Worm (Caenorhabditis elegans): ENCODE measurements around the gene tex-2.
A peak's percentile ranks its signal among the peaks of the same experiment; 100 is the strongest.

The tex-2 gene

ce11 chrII:5873564-5874070, at the start of gene tex-2 (continued):
- TF ChIP-seq hlh-30 (tag; optimal IDR thresholded peaks at IDR 0.05; ENCODE audit: insufficient read depth) (peak; percentile 19), T20F7.1 (GFP tag; optimal IDR thresholded peaks at IDR 0.05) (peak; percentile 68), lin-15B (tag; optimal IDR thresholded peaks at IDR 0.05) (no peak), F26F4.8 (GFP tag; conservative IDR thresholded peaks at IDR 0.05) (no peak), mxl-3 (GFP tag; optimal IDR thresholded peaks at IDR 0.05) (no peak), daf-12 (tag; optimal IDR thresholded peaks at IDR 0.05) (no peak), ceh-44 (GFP tag; IDR thresholded peaks at IDR 0.05) (no peak), zfp-3 (GFP tag; conservative IDR thresholded peaks at IDR 0.05) (no peak), egl-43 (GFP tag; IDR thresholded peaks at IDR 0.05) (no peak), jun-1 (tag; optimal IDR thresholded peaks at IDR 0.05) (no peak), Y5F2A.4 (GFP tag; optimal IDR thresholded peaks at IDR 0.05) (no peak), cey-2 (tag; optimal IDR thresholded peaks at IDR 0.05; ENCODE audit: borderline replicate concordance, insufficient read depth) (no peak), fkh-10 (GFP tag; optimal IDR thresholded peaks at IDR 0.05) (peak; percentile 43), hmg-1.1 (GFP tag; IDR thresholded peaks at IDR 0.05) (0 out of 2 replicates have a peak, but pooled peaks have one; percentile 8), mdt-29 (GFP tag; IDR thresholded peaks at IDR 0.05) (no peak), madf-5 (GFP tag; IDR thresholded peaks at IDR 0.05) (no peak), F37D6.2 (tag; optimal IDR thresholded peaks at IDR 0.05) (peak; percentile 17), unc-39 (tag; optimal IDR thresholded peaks at IDR 0.05) (no peak), mdl-1 (tag; optimal IDR thresholded peaks at IDR 0.05) (peak in 1 of 2 experiments; percentile 24), nhr-28 (tag; optimal IDR thresholded peaks at IDR 0.05) (peak; percentile 90), snpc-1.2 (GFP tag; IDR thresholded peaks at IDR 0.05) (no peak), lir-3 (tag; optimal IDR thresholded peaks at IDR 0.05) (no peak), ctbp-1 (GFP tag; IDR thresholded peaks at IDR 0.05) (no peak), nhr-6 (tag; optimal IDR thresholded peaks at IDR 0.05) (no peak), ces-1 (GFP tag; optimal IDR thresholded peaks at IDR 0.05) (no peak), pqm-1 (tag; optimal IDR thresholded peaks at IDR 0.05) (peak; percentile 26), rbr-2 (tag; optimal IDR thresholded peaks at IDR 0.05) (no peak), dpl-1 (GFP tag; optimal IDR thresholded peaks at IDR 0.05) (peak; percentile 2), ceh-82 (tag; optimal IDR thresholded peaks at IDR 0.05) (no peak), ceh-32 (tag; optimal IDR thresholded peaks at IDR 0.05; ENCODE audit: poor library complexity) (no peak), dve-1 (tag; optimal IDR thresholded peaks at IDR 0.05; ENCODE audit: insufficient read depth) (peak; percentile 86), Y48G9A.11 (GFP tag; IDR thresholded peaks at IDR 0.05) (no peak), nhr-102 (tag; optimal IDR thresholded peaks at IDR 0.05) (no peak), set-16 (GFP tag; IDR thresholded peaks at IDR 0.05) (no peak), nhr-77 (tag; optimal IDR thresholded peaks at IDR 0.05) (no peak), spr-3 (GFP tag; optimal IDR thresholded peaks at IDR 0.05) (no peak), daf-19 (GFP tag; conservative IDR thresholded peaks at IDR 0.05) (no peak), T26A8.4 (GFP tag; IDR thresholded peaks at IDR 0.05) (no peak), mep-1 (tag; optimal IDR thresholded peaks at IDR 0.05) (peak; percentile 53), nhr-11 (tag; optimal IDR thresholded peaks at IDR 0.05) (no peak), mxl-2 (GFP tag; conservative IDR thresholded peaks at IDR 0.05) (no peak), F10B5.3 (tag; optimal IDR thresholded peaks at IDR 0.05) (no peak), aly-2 (tag; optimal IDR thresholded peaks at IDR 0.05) (no peak), R02D3.7 (tag; optimal IDR thresholded peaks at IDR 0.05) (no peak), lin-1 (GFP tag; IDR thresholded peaks at IDR 0.05) (no peak), ama-1 (optimal IDR thresholded peaks at IDR 0.05) (no peak), F49E8.2 (tag; optimal IDR thresholded peaks at IDR 0.05; ENCODE audit: borderline replicate concordance) (no peak), pha-4 (GFP tag; IDR thresholded peaks at IDR 0.05) (no peak), pha-4 (tag; optimal IDR thresholded peaks at IDR 0.05) (no peak), attf-4 (tag; optimal IDR thresholded peaks at IDR 0.05) (no peak), zag-1 (tag; optimal IDR thresholded peaks at IDR 0.05) (no peak), aha-1 (tag) (no peak)

Measured in whole organism, L4 larva.